Worm (Caenorhabditis elegans) whole organism, L4 larva: Measurements from ENCODE around the gene F40E10.5.

ENCODE experiments used
- Y5F2A.4 ChIP-seq: fragments of 200-800 bp; sonication (Bioruptor generic); optimal IDR thresholded peaks from 2 replicates; lab custom pipeline; 2018; ENCODE audit warnings: mild to moderate bottlenecking, missing genetic modification characterization, missing compliant biosample characterization
- egl-27 ChIP-seq: sonication (generic microtip); optimal IDR thresholded peaks from 3 replicates; lab custom pipeline; 2017; ENCODE audit warnings: missing biosample characterization, missing genetic modification reagents, missing genetic modification characterization

ce11 chrX:14709591-14709990, 8.0 kb downstream of the F40E10.5 start:
- TF ChIP-seq egl-27 (tag; lab: Kevin White, UChicago) (no peak), Y5F2A.4 (GFP tag; lab: Kevin White, UChicago) (no peak)
